Fruit fly (Drosophila melanogaster) whole organism, embryonic: ENCODE data around the gene CG16775.

Experiments used
- Bgb ChIP-seq: fragments of 200-800 bp; sonication (Bioruptor generic); IDR thresholded peaks from 2 replicates; pipeline ENCODE4 v1.3.6; 2022; ENCODE audit warnings: missing biosample characterization, missing genetic modification characterization; ENCODE audit not compliant: partially characterized antibody
- CG10321 ChIP-seq: fragments of 200-800 bp; sonication (Bioruptor generic); IDR thresholded peaks from 2 replicates; pipeline ENCODE4 v1.3.6; 2022; ENCODE audit warnings: missing biosample characterization, missing genetic modification characterization
- CG11456 ChIP-seq: fragments of 200-800 bp; sonication (Bioruptor generic); IDR thresholded peaks from 3 replicates; pipeline ENCODE4 v1.3.6; 2022; ENCODE audit warnings: missing biosample characterization, missing genetic modification characterization
- CG12104 ChIP-seq: fragments of 200-800 bp; sonication (Bioruptor generic); optimal IDR thresholded peaks from 3 replicates; lab custom pipeline; 2016; ENCODE audit warnings: missing biosample characterization, missing genetic modification characterization
- CG12391 ChIP-seq: fragments of 200-800 bp; sonication (Bioruptor generic); optimal IDR thresholded peaks from 3 replicates; lab custom pipeline; 2018; ENCODE audit warnings: missing biosample characterization, mild to moderate bottlenecking, missing genetic modification characterization, moderate library complexity
- CG1602 ChIP-seq: fragments of 200-800 bp; sonication (Bioruptor generic); optimal IDR thresholded peaks from 3 replicates; lab custom pipeline; 2016; ENCODE audit warnings: missing biosample characterization, missing genetic modification characterization
- CG1603 ChIP-seq: fragments of 200-800 bp; sonication (Bioruptor generic); optimal IDR thresholded peaks from 2 replicates; lab custom pipeline; 2019; ENCODE audit warnings: missing biosample characterization, mild to moderate bottlenecking, missing genetic modification characterization, moderate library complexity
- CG17829 ChIP-seq: fragments of 200-800 bp; optimal IDR thresholded peaks from 2 replicates; lab custom pipeline; 2019; ENCODE audit warnings: missing biosample characterization, mild to moderate bottlenecking, missing genetic modification characterization, moderate library complexity
- CG17912 ChIP-seq: fragments of 200-800 bp; sonication (Bioruptor generic); optimal IDR thresholded peaks from 2 replicates; lab custom pipeline; 2018; ENCODE audit warnings: missing biosample characterization, mild to moderate bottlenecking, missing genetic modification characterization
- CG18262 ChIP-seq: fragments of 200-800 bp; optimal IDR thresholded peaks from 3 replicates; lab custom pipeline; 2019; ENCODE audit warnings: missing biosample characterization, mild to moderate bottlenecking, missing genetic modification characterization, moderate library complexity
- CG30020 ChIP-seq: fragments of 200-800 bp; optimal IDR thresholded peaks from 2 replicates; lab custom pipeline; 2019; ENCODE audit warnings: missing biosample characterization, mild to moderate bottlenecking, missing genetic modification characterization, moderate library complexity
- CG4730 ChIP-seq: fragments of 200-800 bp; sonication (Bioruptor generic); IDR thresholded peaks from 2 replicates; pipeline ENCODE4 v1.3.6; 2022; ENCODE audit warnings: missing biosample characterization, missing genetic modification characterization
- CG6765 ChIP-seq: fragments of 200-800 bp; sonication (Bioruptor generic); optimal IDR thresholded peaks from 3 replicates; lab custom pipeline; 2017; ENCODE audit warnings: missing biosample characterization, mild to moderate bottlenecking, missing genetic modification characterization
- CG7556 ChIP-seq: fragments of 200-800 bp; sonication (Bioruptor generic); optimal IDR thresholded peaks from 2 replicates; lab custom pipeline; 2017; ENCODE audit warnings: missing biosample characterization, mild to moderate bottlenecking, missing genetic modification characterization
- CG7786 ChIP-seq: fragments of 200-800 bp; sonication (Bioruptor generic); optimal IDR thresholded peaks from 2 replicates; lab custom pipeline; 2016; ENCODE audit warnings: missing biosample characterization, missing genetic modification characterization
- CG8359 ChIP-seq: fragments of 200-800 bp; sonication (Bioruptor generic); optimal IDR thresholded peaks from 2 replicates; lab custom pipeline; 2017; ENCODE audit warnings: missing biosample characterization, mild to moderate bottlenecking, missing genetic modification characterization, borderline replicate concordance
- CG9437 ChIP-seq: fragments of 200-800 bp; sonication (Bioruptor generic); optimal IDR thresholded peaks from 2 replicates; lab custom pipeline; 2018; ENCODE audit warnings: missing biosample characterization, mild to moderate bottlenecking, missing genetic modification characterization
- CG9797 ChIP-seq: fragments of 200-800 bp; sonication (Bioruptor generic); optimal IDR thresholded peaks from 3 replicates; lab custom pipeline; 2018; ENCODE audit warnings: missing biosample characterization, mild to moderate bottlenecking, missing genetic modification characterization
- D19A ChIP-seq: fragments of 200-800 bp; optimal IDR thresholded peaks from 3 replicates; lab custom pipeline; 2019; ENCODE audit warnings: missing biosample characterization, mild to moderate bottlenecking, missing genetic modification characterization, moderate library complexity
- Ets65A ChIP-seq: fragments of 200-800 bp; sonication (Bioruptor generic); peaks from one replicate; lab custom pipeline; 2016; ENCODE audit warnings: missing biosample characterization, missing genetic modification characterization
- H2.0 ChIP-seq: fragments of 200-800 bp; sonication (Bioruptor generic); IDR thresholded peaks from 2 replicates; pipeline ENCODE4 v1.3.6; 2022; ENCODE audit warnings: missing biosample characterization, missing genetic modification characterization
- Hmr ChIP-seq: fragments of 200-800 bp; sonication (Bioruptor generic); optimal IDR thresholded peaks from 3 replicates; lab custom pipeline; 2017; ENCODE audit warnings: mild to moderate bottlenecking, missing biosample characterization, missing genetic modification reagents, missing genetic modification characterization
- Hr39 ChIP-seq: fragments of >200 bp; optimal IDR thresholded peaks from 2 replicates; lab custom pipeline; 2017
- Meics ChIP-seq: fragments of 200-800 bp; sonication (Bioruptor generic); optimal IDR thresholded peaks from 2 replicates; lab custom pipeline; 2017; ENCODE audit warnings: missing biosample characterization, mild to moderate bottlenecking, missing genetic modification characterization
- NK7.1 ChIP-seq: fragments of 200-800 bp; sonication (Bioruptor generic); optimal IDR thresholded peaks from 3 replicates; lab custom pipeline; 2016; ENCODE audit warnings: missing biosample characterization, missing genetic modification characterization
- Neu2 ChIP-seq: fragments of 200-800 bp; sonication (Bioruptor generic); optimal IDR thresholded peaks from 3 replicates; lab custom pipeline; 2016; ENCODE audit warnings: missing biosample characterization, missing genetic modification characterization, borderline replicate concordance
- Nf-YC ChIP-seq: fragments of 200-800 bp; optimal IDR thresholded peaks from 3 replicates; lab custom pipeline; 2019; ENCODE audit warnings: missing biosample characterization, mild to moderate bottlenecking, missing genetic modification characterization, moderate library complexity
- Oaz ChIP-seq: fragments of 200-800 bp; sonication (Bioruptor generic); IDR thresholded peaks from 2 replicates; pipeline ENCODE4 v1.3.6; 2022; ENCODE audit warnings: missing biosample characterization, missing genetic modification characterization
- Ptx1 ChIP-seq: fragments of 200-800 bp; sonication (Bioruptor generic); IDR thresholded peaks from 2 replicates; pipeline ENCODE4 v1.3.6; 2022; ENCODE audit warnings: missing biosample characterization, missing genetic modification characterization
- Scr ChIP-seq: fragments of 200-800 bp; sonication (Bioruptor generic); IDR thresholded peaks from 2 replicates; pipeline ENCODE4 v1.3.6; 2022; ENCODE audit warnings: missing biosample characterization, missing genetic modification characterization; ENCODE audit not compliant: partially characterized antibody
- Side ChIP-seq: fragments of 200-800 bp; sonication (Bioruptor generic); optimal IDR thresholded peaks from 2 replicates; lab custom pipeline; 2016; ENCODE audit warnings: missing biosample characterization, missing genetic modification characterization
- ab ChIP-seq: fragments of 200-800 bp; sonication (Bioruptor generic); optimal IDR thresholded peaks from 2 replicates; lab custom pipeline; 2016; ENCODE audit warnings: missing biosample characterization, missing genetic modification characterization
- bigmax ChIP-seq: fragments of 200-800 bp; sonication (Bioruptor generic); optimal IDR thresholded peaks from 2 replicates; lab custom pipeline; 2018; ENCODE audit warnings: missing biosample characterization, mild to moderate bottlenecking, missing genetic modification characterization
- crp ChIP-seq, 2 experiments: fragments of 200-800 bp; sonication (Bioruptor generic); optimal IDR thresholded peaks; 2 replicates in 1 of 2; 3 replicates in 1 of 2; lab custom pipeline; 2017; ENCODE audit warnings: missing biosample characterization in 2 of 2, missing genetic modification characterization in 2 of 2, mild to moderate bottlenecking in 1 of 2, moderate library complexity in 1 of 2
- dysf ChIP-seq: fragments of 200-800 bp; sonication (Bioruptor generic); IDR thresholded peaks from 3 replicates; pipeline ENCODE4 v1.3.6; 2022; ENCODE audit warnings: missing biosample characterization, missing genetic modification characterization
- exex ChIP-seq: fragments of 200-800 bp; sonication (Bioruptor generic); optimal IDR thresholded peaks from 4 replicates; lab custom pipeline; 2018; ENCODE audit warnings: missing biosample characterization, mild to moderate bottlenecking, missing genetic modification characterization, moderate library complexity
- eyg ChIP-seq: fragments of 200-800 bp; sonication (Bioruptor generic); optimal IDR thresholded peaks from 3 replicates; lab custom pipeline; 2016; ENCODE audit warnings: missing biosample characterization, missing genetic modification characterization
- gcm2 ChIP-seq: fragments of 200-800 bp; sonication (Bioruptor generic); optimal IDR thresholded peaks from 2 replicates; lab custom pipeline; 2016; ENCODE audit warnings: missing biosample characterization, missing genetic modification characterization
- grn ChIP-seq: fragments of 200-800 bp; sonication (Bioruptor generic); optimal IDR thresholded peaks from 3 replicates; lab custom pipeline; 2017; ENCODE audit warnings: missing biosample characterization, missing genetic modification characterization
- gro ChIP-seq: fragments of 200-800 bp; sonication (Bioruptor generic); optimal IDR thresholded peaks from 2 replicates; lab custom pipeline; 2016; ENCODE audit warnings: missing biosample characterization, missing genetic modification characterization
- jigr1 ChIP-seq: fragments of 200-800 bp; sonication (Bioruptor generic); IDR thresholded peaks from 3 replicates; pipeline ENCODE4 v1.3.6; 2022; ENCODE audit warnings: missing biosample characterization, missing genetic modification characterization
- klu ChIP-seq: fragments of 200-800 bp; sonication (Bioruptor generic); IDR thresholded peaks from 2 replicates; pipeline ENCODE4 v1.3.6; 2022; ENCODE audit warnings: missing biosample characterization, missing genetic modification characterization
- kni ChIP-seq: fragments of 200-800 bp; sonication (Bioruptor generic); optimal IDR thresholded peaks from 3 replicates; lab custom pipeline; 2017; ENCODE audit warnings: mild to moderate bottlenecking, missing biosample characterization, missing genetic modification reagents, missing genetic modification characterization
- salm ChIP-seq: fragments of 200-800 bp; sonication (Bioruptor generic); optimal IDR thresholded peaks from 2 replicates; lab custom pipeline; 2018; ENCODE audit warnings: missing biosample characterization, mild to moderate bottlenecking, missing genetic modification characterization
- tio ChIP-seq: fragments of 200-800 bp; sonication (Bioruptor generic); optimal IDR thresholded peaks from 2 replicates; lab custom pipeline; 2017; ENCODE audit warnings: missing biosample characterization, missing genetic modification characterization, inconsistent platforms
- trh ChIP-seq: fragments of 200-800 bp; sonication (Bioruptor generic); optimal IDR thresholded peaks from 2 replicates; lab custom pipeline; 2016; ENCODE audit warnings: missing biosample characterization, missing genetic modification characterization
- tx ChIP-seq: fragments of 200-800 bp; sonication (Bioruptor generic); optimal IDR thresholded peaks from 2 replicates; lab custom pipeline; 2016; ENCODE audit warnings: missing biosample characterization, missing genetic modification characterization
- usp ChIP-seq: fragments of >200 bp; optimal IDR thresholded peaks from 2 replicates; lab custom pipeline; 2017; ENCODE audit warnings: missing biosample characterization, missing genetic modification characterization
- zfh1 ChIP-seq: fragments of 200-800 bp; sonication (Bioruptor generic); IDR thresholded peaks from 3 replicates; pipeline ENCODE4 v1.3.6; 2022; ENCODE audit warnings: missing biosample characterization, missing genetic modification characterization

The CG16775 gene

DNA sequence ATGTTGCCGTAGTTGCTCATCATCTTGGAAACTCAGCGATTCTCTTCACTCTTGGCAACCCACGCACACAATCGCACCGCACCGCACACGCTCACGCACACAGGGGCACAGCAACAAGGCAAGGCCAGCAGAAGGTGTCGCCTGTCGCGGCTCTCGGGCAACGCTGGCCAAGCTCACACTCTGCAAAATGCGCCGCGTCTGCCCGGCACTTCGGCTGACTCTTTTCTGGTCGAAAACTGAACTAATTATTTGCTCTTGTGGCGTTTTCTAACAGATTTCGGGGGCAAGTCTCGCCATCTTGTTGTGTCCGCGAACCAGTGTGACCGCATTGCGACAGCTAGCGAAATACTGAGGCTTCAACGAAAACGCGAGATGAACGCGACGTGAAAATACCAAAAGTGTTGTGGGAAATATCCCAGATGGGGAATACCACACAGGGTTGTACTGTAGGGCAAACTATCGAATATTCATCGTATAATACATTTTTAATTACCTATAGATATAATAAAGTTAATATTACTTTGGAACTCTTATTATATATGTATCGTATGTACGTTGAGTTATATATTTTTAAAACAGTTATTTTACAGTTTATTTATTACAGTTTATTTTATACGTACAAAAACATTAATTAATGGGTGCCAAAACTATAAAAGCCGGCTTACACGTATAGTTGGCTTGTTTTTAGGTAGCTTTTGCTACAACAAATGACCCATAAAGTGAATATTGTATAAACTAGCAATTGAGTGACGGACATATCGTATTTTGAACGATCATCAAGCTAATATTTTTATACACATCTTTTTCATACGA lies 40.1 kb downstream of the CG16775 start, which contains the start of the genes MED19 and CG7430 (continued):
- no peak for TF ChIP-seq kni
- TF ChIP-seq CG18262: no peak
- peak; percentile 88 for TF ChIP-seq CG9797 (GFP tag; lab: Kevin White, UChicago)
- no peak for TF ChIP-seq bigmax (GFP tag; lab: Kevin White, UChicago)
- peak; percentile 28 for TF ChIP-seq salm (tag; lab: Kevin White, UChicago)
- no peak for TF ChIP-seq usp (GFP tag; lab: Kevin White, UChicago)
- peak; percentile 63 for TF ChIP-seq Bgb (GFP tag; lab: Robert Waterston, UW)
- TF ChIP-seq CG12391 (tag; lab: Kevin White, UChicago): peak; percentile 22
- peak in 1 of 2 experiments; percentile 34 for TF ChIP-seq crp (GFP tag; optimal IDR thresholded peaks at IDR 0.05; lab: Kevin White, UChicago)
- TF ChIP-seq CG11456 (GFP tag; lab: Robert Waterston, UW): no peak
- TF ChIP-seq Ptx1 (GFP tag; lab: Robert Waterston, UW): peak; percentile 17; the same call in 1 of the 2 replicates
- no peak for TF ChIP-seq trh (GFP tag; lab: Kevin White, UChicago)
- peak; percentile 31 for TF ChIP-seq CG17912 (GFP tag; lab: Kevin White, UChicago)
- TF ChIP-seq exex: no peak
- no peak for TF ChIP-seq Neu2 (GFP tag; lab: Kevin White, UChicago)
- peak; percentile 36 for TF ChIP-seq CG30020 (tag; lab: Kevin White, UChicago)
- TF ChIP-seq Scr: no peak; the same call in 1 of the 2 replicates
- TF ChIP-seq CG1603 (tag; lab: Kevin White, UChicago): peak; percentile 61
- peak; percentile 20 for TF ChIP-seq CG9437 (GFP tag; lab: Kevin White, UChicago)
- no peak for TF ChIP-seq Oaz (GFP tag; lab: Robert Waterston, UW)
- no peak for TF ChIP-seq CG6765 (GFP tag; lab: Kevin White, UChicago)
- no peak for TF ChIP-seq Side (GFP tag; lab: Kevin White, UChicago)
- no peak for TF ChIP-seq dysf (GFP tag; lab: Robert Waterston, UW)
- no peak for TF ChIP-seq gcm2 (GFP tag; lab: Kevin White, UChicago)
- no peak for TF ChIP-seq CG10321 (GFP tag; lab: Robert Waterston, UW)
- peak; percentile 29 for TF ChIP-seq CG17829 (tag; lab: Kevin White, UChicago)
- TF ChIP-seq ab (GFP tag; lab: Kevin White, UChicago): no peak
- TF ChIP-seq CG12104: peak; percentile 10
- peak; percentile 65 for TF ChIP-seq Ets65A (GFP tag; lab: Kevin White, UChicago)

DNA sequence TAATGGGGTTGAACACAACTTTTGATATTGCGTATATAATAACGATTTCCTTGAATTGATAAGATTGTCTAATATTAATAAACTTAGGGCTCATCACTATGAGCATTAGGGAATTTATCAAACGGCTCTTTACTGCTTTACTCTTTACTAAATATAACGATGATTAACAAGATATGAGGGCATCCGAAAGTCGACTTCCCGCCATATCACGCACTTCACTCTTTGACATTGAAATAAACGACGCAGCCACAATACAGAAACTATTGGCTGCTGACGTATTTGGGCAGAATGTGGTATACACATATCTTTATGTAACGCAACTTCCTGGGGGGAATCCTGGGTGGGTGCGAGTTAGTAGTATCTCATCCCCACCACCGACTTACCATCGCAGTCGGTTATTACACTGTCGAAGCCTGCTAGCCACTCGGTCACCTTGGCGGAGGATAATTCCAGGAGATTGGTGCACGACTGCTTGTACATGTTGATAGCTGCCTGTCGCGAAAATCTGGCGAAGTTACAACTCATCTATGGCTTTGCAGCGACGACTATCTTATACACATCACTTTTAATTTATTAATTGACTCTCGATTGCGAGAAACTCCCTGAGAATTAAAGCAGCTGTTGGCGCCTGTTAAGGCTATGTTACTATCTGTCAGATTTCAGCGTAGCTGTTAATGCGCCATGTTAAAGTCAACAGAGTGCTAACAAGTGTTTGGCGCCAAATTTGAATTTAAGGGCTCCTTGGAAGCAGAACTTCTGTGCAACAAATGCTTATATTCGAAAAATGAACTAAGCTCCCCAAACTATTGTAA lies 43.3 kb downstream of the CG16775 start, which contains the start of gene CG5567:
TSS of gene CG5567 (minus strand) at position 653 of the 812 bp plus-strand sequence.
- TF ChIP-seq CG7556 (GFP tag; lab: Kevin White, UChicago) (no peak), gro (GFP tag; lab: Kevin White, UChicago) (no peak), D19A (tag; lab: Kevin White, UChicago) (peak; percentile 97), klu (no peak), NK7.1 (GFP tag; lab: Kevin White, UChicago) (no peak), CG4730 (GFP tag; lab: Robert Waterston, UW) (no peak), Meics (GFP tag; lab: Kevin White, UChicago) (peak; percentile 34), CG8359 (GFP tag; lab: Kevin White, UChicago) (no peak), tio (GFP tag; lab: Kevin White, UChicago) (no peak), trh (GFP tag; lab: Kevin White, UChicago) (no peak), eyg (GFP tag; lab: Kevin White, UChicago) (no peak), Nf-YC (peak; percentile 36), grn (GFP tag; lab: Kevin White, UChicago) (no peak), jigr1 (GFP tag; lab: Robert Waterston, UW) (no peak), Hr39 (lab: Kevin White, UChicago) (no peak), Hmr (GFP tag; lab: Kevin White, UChicago) (no peak), CG7786 (GFP tag; lab: Kevin White, UChicago) (no peak), tx (GFP tag; lab: Kevin White, UChicago) (no peak), H2.0 (GFP tag; lab: Robert Waterston, UW) (no peak), CG1602 (GFP tag; lab: Kevin White, UChicago) (no peak), zfh1 (GFP tag; lab: Robert Waterston, UW) (no peak)
